Worm (Caenorhabditis elegans): ENCODE results near the gene nhr-63.
"Not testable (repeated sequence)": the region's sequence is repeated elsewhere in the genome, so short reads cannot be mapped to it uniquely, and the experiment has no call there.

- TF ChIP-seq aly-2 (tag; optimal IDR thresholded peaks at IDR 0.05); sma-9 (GFP tag; optimal IDR thresholded peaks at IDR 0.05); sma-9 (tag; optimal IDR thresholded peaks at IDR 0.05); ama-1 (optimal IDR thresholded peaks at IDR 0.05); nhr-23 (tag; optimal IDR thresholded peaks at IDR 0.05); nhr-12 (tag; optimal IDR thresholded peaks at IDR 0.05); unc-62 (GFP tag; optimal IDR thresholded peaks at IDR 0.05); mab-5 (tag; optimal IDR thresholded peaks at IDR 0.05); egl-27 (tag; optimal IDR thresholded peaks at IDR 0.05); crh-2 (tag; optimal IDR thresholded peaks at IDR 0.05); nhr-11 (tag; optimal IDR thresholded peaks at IDR 0.05): not testable (repeated sequence)
Observed at ce11 chrV:15991850-15992249, 10.5 kb upstream of the nhr-63 start, which contains the start of gene C06C6.7.
